Worm (Caenorhabditis elegans): ENCODE measurements around the gene cbp-1.

- no peak for TF ChIP-seq fos-1 (tag; optimal IDR thresholded peaks at IDR 0.05)
- TF ChIP-seq lin-39 (tag; optimal IDR thresholded peaks at IDR 0.05): no peak
- no peak for TF ChIP-seq nhr-11 (tag; optimal IDR thresholded peaks at IDR 0.05)
- no peak for TF ChIP-seq aly-2 (tag; optimal IDR thresholded peaks at IDR 0.05)
- TF ChIP-seq nhr-25 (tag; optimal IDR thresholded peaks at IDR 0.05): no peak
- no peak for TF ChIP-seq fkh-2 (tag; optimal IDR thresholded peaks at IDR 0.05)
- no peak for TF ChIP-seq ceh-16 (tag; optimal IDR thresholded peaks at IDR 0.05)
- no peak for TF ChIP-seq unc-62 (GFP tag; optimal IDR thresholded peaks at IDR 0.05)
These were observed 57.4 kb downstream of the cbp-1 start for ce11 chrIII:9823748-9824147.

All from whole organism, L3 larva.